Fruit fly (Drosophila melanogaster): Measurements from ENCODE around the gene CG14210.
A peak's percentile ranks its signal among the peaks of the same experiment; 100 is the strongest.

CG14210 gene

dm6 chrX:19638328-19638940, 22.4 kb downstream of the CG14210 start, which contains the start of gene Rcd-1 (continued):
- TF ChIP-seq CG15514 (GFP tag; optimal IDR thresholded peaks at IDR 0.05) = peak; percentile 36
- no peak for TF ChIP-seq CG12071 (GFP tag; optimal IDR thresholded peaks at IDR 0.05)
- TF ChIP-seq pfk (GFP tag; optimal IDR thresholded peaks at IDR 0.05) = no peak
- TF ChIP-seq CG9817 (tag; optimal IDR thresholded peaks at IDR 0.05) = no peak
- no peak for TF ChIP-seq ems (GFP tag; optimal IDR thresholded peaks at IDR 0.05)
- no peak for TF ChIP-seq Dad (GFP tag; optimal IDR thresholded peaks at IDR 0.05)
- peak; percentile 29 for TF ChIP-seq CoRest (tag; optimal IDR thresholded peaks at IDR 0.05)
- TF ChIP-seq repo (GFP tag; optimal IDR thresholded peaks at IDR 0.05) = no peak
- TF ChIP-seq PHDP (tag; optimal IDR thresholded peaks at IDR 0.05) = no peak
- TF ChIP-seq Adf1 (GFP tag; IDR thresholded peaks at IDR 0.05) = no peak
- no peak for TF ChIP-seq dati (GFP tag; IDR thresholded peaks at IDR 0.05)
- TF ChIP-seq CG13894 (tag; optimal IDR thresholded peaks at IDR 0.05) = no peak
- no peak for TF ChIP-seq scrt (GFP tag; optimal IDR thresholded peaks at IDR 0.05)
- no peak for TF ChIP-seq sna (GFP tag; IDR thresholded peaks at IDR 0.05; ENCODE audit: partially characterized antibody)
- TF ChIP-seq CG10147 (GFP tag; optimal IDR thresholded peaks at IDR 0.05) = no peak
- TF ChIP-seq CG7745 (tag; optimal IDR thresholded peaks at IDR 0.05) = no peak
- no peak for TF ChIP-seq CG30431 (GFP tag; optimal IDR thresholded peaks at IDR 0.05)
- no peak for TF ChIP-seq HLH4C (GFP tag; IDR thresholded peaks at IDR 0.05; ENCODE audit: partially characterized antibody)
- TF ChIP-seq Taf1 (GFP tag; IDR thresholded peaks at IDR 0.05) = no peak
- TF ChIP-seq prd (optimal IDR thresholded peaks at IDR 0.05) = no peak
- no peak for TF ChIP-seq prd (GFP tag; IDR thresholded peaks at IDR 0.05)
- no peak for TF ChIP-seq CG11504 (tag; optimal IDR thresholded peaks at IDR 0.05)
- no peak for TF ChIP-seq CG8290 (GFP tag; optimal IDR thresholded peaks at IDR 0.05)
- TF ChIP-seq CG8290 (tag; optimal IDR thresholded peaks at IDR 0.05) = peak in 1 of 2 experiments; percentile 35
- no peak for TF ChIP-seq odd (GFP tag; optimal IDR thresholded peaks at IDR 0.05)
- TF ChIP-seq CG33557 (GFP tag; optimal IDR thresholded peaks at IDR 0.05) = peak; percentile 22
- TF ChIP-seq eve (GFP tag; optimal IDR thresholded peaks at IDR 0.05) = no peak
- TF ChIP-seq nom (GFP tag; optimal IDR thresholded peaks at IDR 0.05) = peak; percentile 11
- no peak for TF ChIP-seq Scr (GFP tag; IDR thresholded peaks at IDR 0.05; ENCODE audit: partially characterized antibody)
- TF ChIP-seq YL-1 (GFP tag; optimal IDR thresholded peaks at IDR 0.05) = no peak
- no peak for TF ChIP-seq Fer2 (tag; optimal IDR thresholded peaks at IDR 0.05)

- TF ChIP-seq Med (GFP tag) (peak; percentile 37), MBD-R2 (GFP tag; IDR thresholded peaks at IDR 0.05) (peak; percentile 34; the same call in 1 of the 2 replicates), tna (GFP tag; IDR thresholded peaks at IDR 0.05; ENCODE audit: partially characterized antibody) (no peak), CG6254 (GFP tag; optimal IDR thresholded peaks at IDR 0.05) (peak; percentile 46), CG8478 (optimal IDR thresholded peaks at IDR 0.05) (peak; percentile 59), Bgb (GFP tag; IDR thresholded peaks at IDR 0.05; ENCODE audit: partially characterized antibody) (0 out of 2 replicates have a peak, but pooled peaks have one; percentile 13), Stat92E (GFP tag; optimal IDR thresholded peaks at IDR 0.05) (no peak), CG1832 (GFP tag; optimal IDR thresholded peaks at IDR 0.05) (peak; percentile 66), CG13624 (GFP tag; optimal IDR thresholded peaks at IDR 0.05) (no peak), CG7839 (tag; optimal IDR thresholded peaks at IDR 0.05) (no peak), CG4328 (GFP tag; optimal IDR thresholded peaks at IDR 0.05) (no peak), kah (GFP tag; optimal IDR thresholded peaks at IDR 0.05) (no peak), CG12219 (GFP tag; optimal IDR thresholded peaks at IDR 0.05) (no peak)
These were observed 24.8 kb downstream of the CG14210 start for dm6 chrX:19640707-19641248.

Data from whole organism, embryonic.